Fruit fly (Drosophila melanogaster): ENCODE data around the gene ChLD3.

The ChLD3 gene

dm6 chr2L:16709693-16710092, 29.0 kb upstream of the ChLD3 start (continued):
- TF ChIP-seq gcm (GFP tag; optimal IDR thresholded peaks at IDR 0.05) = peak; percentile 71
- peak; percentile 33; the same call in 1 of the 2 replicates for TF ChIP-seq MBD-R2 (GFP tag; IDR thresholded peaks at IDR 0.05)
- peak; percentile 69 for TF ChIP-seq CG8388 (GFP tag; optimal IDR thresholded peaks at IDR 0.05)
- TF ChIP-seq CG2120 (GFP tag; optimal IDR thresholded peaks at IDR 0.05) = peak; percentile 39
- TF ChIP-seq Stat92E (GFP tag; optimal IDR thresholded peaks at IDR 0.05) = no peak
- peak; percentile 88 for TF ChIP-seq unpg (GFP tag; optimal IDR thresholded peaks at IDR 0.05)
- peak; percentile 64 for TF ChIP-seq CG11247 (GFP tag; IDR thresholded peaks at IDR 0.05)
- peak; percentile 69 for TF ChIP-seq CG3847 (GFP tag; IDR thresholded peaks at IDR 0.05)
- peak; percentile 48; the same call in 1 of the 2 replicates for TF ChIP-seq al (GFP tag; IDR thresholded peaks at IDR 0.05)
- no peak for TF ChIP-seq p53 (GFP tag; optimal IDR thresholded peaks at IDR 0.05)
- peak; percentile 36 for TF ChIP-seq lilli (GFP tag; optimal IDR thresholded peaks at IDR 0.05)
- TF ChIP-seq Lhr (GFP tag; optimal IDR thresholded peaks at IDR 0.05) = no peak
- no peak for TF ChIP-seq ab (GFP tag; optimal IDR thresholded peaks at IDR 0.05)
- no peak for TF ChIP-seq CG31388 (GFP tag; optimal IDR thresholded peaks at IDR 0.05)
- TF ChIP-seq stwl (tag; optimal IDR thresholded peaks at IDR 0.05) = no peak
- peak; percentile 60 for TF ChIP-seq ATbp (GFP tag; optimal IDR thresholded peaks at IDR 0.05)
- TF ChIP-seq pb (GFP tag; optimal IDR thresholded peaks at IDR 0.05) = no peak
- no peak for TF ChIP-seq emc (GFP tag; optimal IDR thresholded peaks at IDR 0.05)
- TF ChIP-seq fd102C (GFP tag; optimal IDR thresholded peaks at IDR 0.05) = no peak
- TF ChIP-seq ham (GFP tag; IDR thresholded peaks at IDR 0.05) = no peak
- peak in 1 of 3 experiments; percentile 57 for TF ChIP-seq lola (GFP tag; optimal IDR thresholded peaks at IDR 0.05)
- TF ChIP-seq schlank (tag; optimal IDR thresholded peaks at IDR 0.05) = no peak
- TF ChIP-seq da (GFP tag; optimal IDR thresholded peaks at IDR 0.05) = no peak
- peak; percentile 65 for TF ChIP-seq Dek (tag; optimal IDR thresholded peaks at IDR 0.05)
- TF ChIP-seq CG11398 (GFP tag; optimal IDR thresholded peaks at IDR 0.05) = no peak
- no peak for TF ChIP-seq jigr1 (GFP tag; IDR thresholded peaks at IDR 0.05)
- no peak for TF ChIP-seq Dfd (GFP tag; optimal IDR thresholded peaks at IDR 0.05)
- peak; percentile 27 for TF ChIP-seq Bteb2 (GFP tag; optimal IDR thresholded peaks at IDR 0.05)
- no peak for TF ChIP-seq peb (GFP tag; IDR thresholded peaks at IDR 0.05)
- TF ChIP-seq cad (GFP tag; optimal IDR thresholded peaks at IDR 0.05) = no peak
- TF ChIP-seq Camta (GFP tag; optimal IDR thresholded peaks at IDR 0.05) = no peak
- peak; percentile 3 for TF ChIP-seq Sox100B (GFP tag; optimal IDR thresholded peaks at IDR 0.05)
- no peak for TF ChIP-seq CG18011 (GFP tag; optimal IDR thresholded peaks at IDR 0.05)
- no peak for TF ChIP-seq Kr (GFP tag; optimal IDR thresholded peaks at IDR 0.05)
- TF ChIP-seq oc (tag; optimal IDR thresholded peaks at IDR 0.05) = peak; percentile 66
- no peak for TF ChIP-seq NFAT (GFP tag; IDR thresholded peaks at IDR 0.05)
- TF ChIP-seq CG6689 (GFP tag; IDR thresholded peaks at IDR 0.05) = no peak
- peak; percentile 20 for TF ChIP-seq Max (GFP tag; optimal IDR thresholded peaks at IDR 0.05)
- TF ChIP-seq CG32767 (GFP tag; IDR thresholded peaks at IDR 0.05) = peak; percentile 81
- TF ChIP-seq CoRest (tag; optimal IDR thresholded peaks at IDR 0.05) = peak; percentile 73
- no peak for TF ChIP-seq CG4360 (GFP tag; IDR thresholded peaks at IDR 0.05)
- no peak for TF ChIP-seq pita (GFP tag; optimal IDR thresholded peaks at IDR 0.05)
- no peak for TF ChIP-seq klu (GFP tag; IDR thresholded peaks at IDR 0.05)
- TF ChIP-seq Chrac-16 (GFP tag; optimal IDR thresholded peaks at IDR 0.05) = peak; percentile 56
- no peak for TF ChIP-seq pan (optimal IDR thresholded peaks at IDR 0.05)
- no peak for TF ChIP-seq pan (GFP tag; optimal IDR thresholded peaks at IDR 0.05 in 1 of 2, IDR thresholded peaks at IDR 0.05 in 1 of 2)
- TF ChIP-seq bowl (GFP tag; IDR thresholded peaks at IDR 0.05) = peak; percentile 76; the same call in 1 of the 2 replicates
- peak; percentile 66 for TF ChIP-seq az2 (GFP tag; optimal IDR thresholded peaks at IDR 0.05)
- no peak for TF ChIP-seq usp (GFP tag; optimal IDR thresholded peaks at IDR 0.05)
- no peak for TF ChIP-seq CG17186 (GFP tag; optimal IDR thresholded peaks at IDR 0.05)
- peak; percentile 68 for TF ChIP-seq CG3407 (GFP tag; optimal IDR thresholded peaks at IDR 0.05)
- TF ChIP-seq Tbp (GFP tag; optimal IDR thresholded peaks at IDR 0.05) = no peak

Measured in whole organism, embryonic.